Worm (Caenorhabditis elegans) whole organism, late embryonic: ENCODE data around the gene srd-34.

Experiments used
- F13H6.1 ChIP-seq: sonication (generic microtip); optimal IDR thresholded peaks from 2 replicates; lab custom pipeline; 2016; ENCODE audit warnings: missing genetic modification characterization, missing compliant biosample characterization
- ets-4 ChIP-seq: sonication (generic microtip); optimal IDR thresholded peaks from 2 replicates; lab custom pipeline; 2016; ENCODE audit warnings: missing genetic modification characterization, missing compliant biosample characterization
- tbx-2 ChIP-seq: sonication (generic microtip); optimal IDR thresholded peaks from 2 replicates; lab custom pipeline; 2016; ENCODE audit warnings: missing genetic modification characterization, missing compliant biosample characterization

ce11 chrV:10564140-10564539, 15.3 kb upstream of the srd-34 start:
- TF ChIP-seq ets-4 (tag; lab: Kevin White, UChicago), result no peak
- no peak for TF ChIP-seq F13H6.1 (tag; lab: Kevin White, UChicago)
- TF ChIP-seq tbx-2 (tag; lab: Kevin White, UChicago), result no peak
